Worm (Caenorhabditis elegans) whole organism, mixed stage, embryonic: Measurements from ENCODE around the gene cutl-19.

ENCODE experiments used
- M03D4.4 ChIP-seq: sonication (generic microtip); optimal IDR thresholded peaks from 2 replicates; lab custom pipeline; 2017; ENCODE audit warnings: mild to moderate bottlenecking, missing genetic modification characterization, missing compliant biosample characterization
- bed-3 ChIP-seq: fragments of 200-800 bp; sonication (Bioruptor generic); optimal IDR thresholded peaks from 3 replicates; lab custom pipeline; 2018; ENCODE audit warnings: mild to moderate bottlenecking, missing genetic modification characterization, moderate library complexity, missing compliant biosample characterization
- elt-3 ChIP-seq: fragments of 150-350 bp; optimal IDR thresholded peaks from 2 replicates; lab custom pipeline; 2014; ENCODE audit warnings: missing biosample characterization, missing genetic modification characterization
- lin-13 ChIP-seq: fragments of 150-350 bp; optimal IDR thresholded peaks from 2 replicates; lab custom pipeline; 2014; ENCODE audit warnings: missing biosample characterization, missing genetic modification characterization
- nhr-12 ChIP-seq: fragments of 150-350 bp; optimal IDR thresholded peaks from 2 replicates; lab custom pipeline; 2014; ENCODE audit warnings: missing biosample characterization, missing genetic modification characterization
- nhr-237 ChIP-seq: fragments of 150-350 bp; optimal IDR thresholded peaks from 2 replicates; lab custom pipeline; 2014; ENCODE audit warnings: missing biosample characterization, missing genetic modification characterization
- nhr-76 ChIP-seq: sonication (generic microtip); optimal IDR thresholded peaks from 2 replicates; lab custom pipeline; 2017; ENCODE audit warnings: missing biosample characterization, missing genetic modification characterization
- unc-62 ChIP-seq: fragments of 150-350 bp; optimal IDR thresholded peaks from 2 replicates; lab custom pipeline; 2014; ENCODE audit warnings: missing biosample characterization, missing genetic modification reagents, missing genetic modification characterization

- no peak for TF ChIP-seq bed-3
- TF ChIP-seq nhr-12 (tag; lab: Kevin White, UChicago) = no peak
- no peak for TF ChIP-seq unc-62
- TF ChIP-seq nhr-76 (tag; lab: Kevin White, UChicago) = no peak
- TF ChIP-seq elt-3 (tag; lab: Kevin White, UChicago) = no peak
- no peak for TF ChIP-seq lin-13 (tag; lab: Kevin White, UChicago)
- TF ChIP-seq M03D4.4 = no peak
- TF ChIP-seq nhr-237 (tag; lab: Kevin White, UChicago) = no peak
Measured at ce11 chrIII:5173139-5173538, 44.3 kb downstream of the cutl-19 start, which contains the start of gene emb-1.
